Fruit fly (Drosophila melanogaster) ovary, adult (tissue): Measurements from ENCODE around the gene Sbat.

Source experiments
- CG17801 ChIP-seq: fragments of 200-800 bp; optimal IDR thresholded peaks from 2 replicates; lab custom pipeline; 2019; ENCODE audit warnings: missing biosample characterization, mild to moderate bottlenecking, missing genetic modification characterization, moderate library complexity; ENCODE audit not compliant: partially characterized antibody

The Sbat gene

dm6 chr2L:2898247-2898646 is 20.1 kb downstream of the Sbat start:
- TF ChIP-seq CG17801 (GFP tag; lab: Kevin White, UChicago): no peak

- TF ChIP-seq CG17801 (GFP tag; lab: Kevin White, UChicago): no peak
Observed at dm6 chr2L:2900392-2901028, 22.4 kb downstream of the Sbat start.

dm6 chr2L:2901445-2901844 is 23.3 kb downstream of the Sbat start:
- no peak for TF ChIP-seq CG17801 (GFP tag; lab: Kevin White, UChicago)

dm6 chr2L:2903649-2904048 is 25.5 kb downstream of the Sbat start:
- no peak for TF ChIP-seq CG17801 (GFP tag; lab: Kevin White, UChicago)

dm6 chr2L:2904316-2905050 is 26.3 kb downstream of the Sbat start:
- no peak for TF ChIP-seq CG17801 (GFP tag; lab: Kevin White, UChicago)

- peak; percentile 95 for TF ChIP-seq CG17801 (GFP tag; lab: Kevin White, UChicago)
Observed at dm6 chr2L:2905051-2905446, 26.9 kb downstream of the Sbat start.

dm6 chr2L:2906122-2906521 is 28.0 kb downstream of the Sbat start:
- no peak for TF ChIP-seq CG17801 (GFP tag; lab: Kevin White, UChicago)

- TF ChIP-seq CG17801 (GFP tag; lab: Kevin White, UChicago): no peak
Observed at dm6 chr2L:2907776-2908175, 29.6 kb downstream of the Sbat start.

- peak; percentile 37 for TF ChIP-seq CG17801 (GFP tag; lab: Kevin White, UChicago)
Observed at dm6 chr2L:2908440-2909154, 30.5 kb downstream of the Sbat start.

- TF ChIP-seq CG17801 (GFP tag; lab: Kevin White, UChicago): no peak
Observed at dm6 chr2L:2909495-2909894, 31.4 kb downstream of the Sbat start.

dm6 chr2L:2910957-2911356 is 32.8 kb downstream of the Sbat start:
- no peak for TF ChIP-seq CG17801 (GFP tag; lab: Kevin White, UChicago)

dm6 chr2L:2920641-2921040 is 42.5 kb downstream of the Sbat start:
- no peak for TF ChIP-seq CG17801 (GFP tag; lab: Kevin White, UChicago)

- TF ChIP-seq CG17801 (GFP tag; lab: Kevin White, UChicago): peak; percentile 78
Observed at dm6 chr2L:2924266-2924801, 46.2 kb downstream of the Sbat start.
